Worm (Caenorhabditis elegans): ENCODE results near the gene F15H10.8.

Gene F15H10.8

ce11 chrV:10387412-10387811 lies 15.3 kb downstream of the F15H10.8 start:
- TF ChIP-seq F55B11.4 (tag; optimal IDR thresholded peaks at IDR 0.05; ENCODE audit: borderline replicate concordance, insufficient read depth) (no peak), ztf-25 (GFP tag; IDR thresholded peaks at IDR 0.05) (no peak), hlh-26 (GFP tag; conservative IDR thresholded peaks at IDR 0.05) (no peak), dox-1 (GFP tag; IDR thresholded peaks at IDR 0.05) (no peak), unc-130 (GFP tag; optimal IDR thresholded peaks at IDR 0.05) (no peak), mel-28 (tag; optimal IDR thresholded peaks at IDR 0.05; ENCODE audit: borderline replicate concordance) (no peak), hlh-12 (tag; optimal IDR thresholded peaks at IDR 0.05) (no peak), Y95B8A.8 (GFP tag; IDR thresholded peaks at IDR 0.05) (no peak), bed-1 (GFP tag; IDR thresholded peaks at IDR 0.05) (no peak), F37B4.10 (GFP tag; IDR thresholded peaks at IDR 0.05) (no peak), mes-4 (tag; optimal IDR thresholded peaks at IDR 0.05) (no peak), ceh-40 (GFP tag; IDR thresholded peaks at IDR 0.05) (no peak), Y67H2A.10 (GFP tag; conservative IDR thresholded peaks at IDR 0.05) (no peak), lin-40 (tag; optimal IDR thresholded peaks at IDR 0.05) (no peak), ceh-79 (tag; optimal IDR thresholded peaks at IDR 0.05) (no peak), lin-54 (GFP tag; optimal IDR thresholded peaks at IDR 0.05) (no peak), B0035.1 (tag; optimal IDR thresholded peaks at IDR 0.05) (no peak)

DNA sequence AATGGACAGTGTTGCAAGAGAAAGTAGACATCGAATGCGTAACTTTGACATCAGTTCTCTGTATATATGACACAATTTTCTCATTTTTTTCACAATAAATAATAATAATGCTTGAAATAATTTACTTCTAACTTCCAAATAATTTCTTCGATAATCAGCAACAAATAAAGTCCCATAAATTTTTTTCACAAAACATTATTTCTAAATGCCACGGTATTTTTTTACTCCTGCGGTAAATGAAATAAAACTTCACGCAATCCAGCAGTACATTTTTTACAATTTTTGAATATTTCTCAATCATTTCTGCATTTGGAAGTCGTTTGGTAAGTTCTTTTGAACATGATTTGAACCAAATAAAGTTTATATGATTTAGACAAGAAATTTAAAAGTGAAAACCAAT lies 18.8 kb downstream of the F15H10.8 start, which contains the start of gene spe-10:
TSS of gene spe-10 (plus strand) at position 301 of the 400 bp plus-strand sequence.
- TF ChIP-seq snpc-4 (GFP tag; optimal IDR thresholded peaks at IDR 0.05) (no peak), snpc-4 (tag; optimal IDR thresholded peaks at IDR 0.05) (no peak)

DNA sequence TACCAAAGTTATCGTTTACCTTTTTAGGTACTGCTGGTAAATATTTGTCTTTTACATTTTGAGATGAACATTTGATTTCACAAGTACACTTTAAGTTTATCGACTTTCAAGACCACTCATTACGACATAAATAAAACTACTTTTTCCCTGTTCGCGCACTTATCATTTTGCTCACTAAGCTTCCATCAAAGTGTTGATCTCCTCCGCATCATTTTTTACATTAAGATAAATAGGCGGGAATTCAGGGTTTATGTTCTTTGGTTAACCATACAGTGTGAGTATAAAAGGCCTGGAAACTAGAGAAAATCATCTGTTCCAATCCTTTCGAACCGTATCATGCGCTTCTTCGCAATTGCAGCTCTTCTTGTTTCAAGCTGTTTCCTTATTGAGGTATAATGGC lies 20.6 kb downstream of the F15H10.8 start, which contains the start of gene pqn-2:
TSS of gene pqn-2 (plus strand) at position 301 of the 400 bp plus-strand sequence.
- TF ChIP-seq nfya-1 (tag; optimal IDR thresholded peaks at IDR 0.05; ENCODE audit: borderline replicate concordance, insufficient read depth) (no peak), hmg-1.2 (GFP tag; IDR thresholded peaks at IDR 0.05) (no peak), efl-1 (GFP tag; optimal IDR thresholded peaks at IDR 0.05) (no peak), aptf-2 (GFP tag; conservative IDR thresholded peaks at IDR 0.05) (no peak), somi-1 (GFP tag; optimal IDR thresholded peaks at IDR 0.05) (no peak), ztf-25 (GFP tag; IDR thresholded peaks at IDR 0.05) (no peak), egl-18 (GFP tag; IDR thresholded peaks at IDR 0.05) (no peak), chd-7 (tag; optimal IDR thresholded peaks at IDR 0.05) (no peak), nhr-120 (GFP tag; IDR thresholded peaks at IDR 0.05) (no peak), ekl-4 (GFP tag; IDR thresholded peaks at IDR 0.05) (no peak), nfya-2 (GFP tag; IDR thresholded peaks at IDR 0.05) (no peak), ztf-18 (tag; optimal IDR thresholded peaks at IDR 0.05) (no peak), Y53F4B.3 (GFP tag; IDR thresholded peaks at IDR 0.05) (no peak), F23B12.7 (tag; optimal IDR thresholded peaks at IDR 0.05; ENCODE audit: insufficient read depth) (no peak), F10E7.11 (tag; optimal IDR thresholded peaks at IDR 0.05) (no peak), nhr-80 (tag; optimal IDR thresholded peaks at IDR 0.05) (no peak), nhr-90 (tag; optimal IDR thresholded peaks at IDR 0.05) (no peak)

DNA sequence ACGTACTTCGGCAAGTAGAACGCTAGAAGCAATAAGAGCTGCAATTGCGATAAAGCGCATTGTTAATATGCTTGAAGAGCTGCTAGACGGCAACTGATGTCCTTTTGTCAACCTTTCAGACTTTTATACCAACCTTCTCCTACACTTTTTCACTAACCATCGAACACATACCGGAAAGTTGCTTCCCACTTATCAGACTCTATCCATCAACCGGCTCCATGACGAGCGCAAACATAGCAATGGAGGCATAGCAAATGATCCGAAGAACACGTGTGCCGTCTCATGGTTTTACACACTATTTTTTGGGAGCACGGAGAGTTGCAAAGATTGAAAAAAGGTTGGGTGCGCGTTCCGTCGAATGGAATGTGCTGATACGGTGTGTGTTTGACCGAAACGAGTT lies 21.0 kb downstream of the F15H10.8 start, which contains the start of gene abu-1:
TSS of gene abu-1 (minus strand) at position 101 of the 400 bp plus-strand sequence.
- TF ChIP-seq snpc-4 (GFP tag; optimal IDR thresholded peaks at IDR 0.05) (no peak), snpc-4 (tag; optimal IDR thresholded peaks at IDR 0.05) (no peak), hsf-1 (GFP tag; IDR thresholded peaks at IDR 0.05) (no peak), nfyb-1 (GFP tag; IDR thresholded peaks at IDR 0.05) (no peak), Y95B8A.8 (GFP tag; IDR thresholded peaks at IDR 0.05) (no peak), zfh-2 (GFP tag; conservative IDR thresholded peaks at IDR 0.05) (no peak), pha-4 (tag; optimal IDR thresholded peaks at IDR 0.05) (no peak), F33H1.4 (GFP tag; IDR thresholded peaks at IDR 0.05) (no peak), T07F8.4 (tag; optimal IDR thresholded peaks at IDR 0.05) (no peak), rec-8 (tag; optimal IDR thresholded peaks at IDR 0.05) (no peak), ama-1 (optimal IDR thresholded peaks at IDR 0.05) (no peak), ama-1 (GFP tag; optimal IDR thresholded peaks at IDR 0.05) (no peak), lin-54 (GFP tag; optimal IDR thresholded peaks at IDR 0.05) (no peak), F23B12.7 (tag; optimal IDR thresholded peaks at IDR 0.05; ENCODE audit: insufficient read depth) (no peak), madf-6 (GFP tag; IDR thresholded peaks at IDR 0.05) (no peak), attf-6 (GFP tag; IDR thresholded peaks at IDR 0.05) (no peak)

Measured in whole organism, young adult.